Worm (Caenorhabditis elegans): ENCODE measurements around the gene F09A5.2.

Gene F09A5.2

ce11 chrX:13115694-13116093 lies 19.2 kb upstream of the F09A5.2 start:
- TF ChIP-seq blmp-1 (tag; optimal IDR thresholded peaks at IDR 0.05) (no peak), nhr-85 (tag) (peak; percentile 57), grh-1 (GFP tag; IDR thresholded peaks at IDR 0.05) (0 out of 2 replicates have a peak, but pooled peaks have one; percentile 14), efl-1 (optimal IDR thresholded peaks at IDR 0.05) (no peak), efl-1 (GFP tag; optimal IDR thresholded peaks at IDR 0.05 in 1 of 2) (peak in 1 of 2 experiments; percentile 74)

DNA sequence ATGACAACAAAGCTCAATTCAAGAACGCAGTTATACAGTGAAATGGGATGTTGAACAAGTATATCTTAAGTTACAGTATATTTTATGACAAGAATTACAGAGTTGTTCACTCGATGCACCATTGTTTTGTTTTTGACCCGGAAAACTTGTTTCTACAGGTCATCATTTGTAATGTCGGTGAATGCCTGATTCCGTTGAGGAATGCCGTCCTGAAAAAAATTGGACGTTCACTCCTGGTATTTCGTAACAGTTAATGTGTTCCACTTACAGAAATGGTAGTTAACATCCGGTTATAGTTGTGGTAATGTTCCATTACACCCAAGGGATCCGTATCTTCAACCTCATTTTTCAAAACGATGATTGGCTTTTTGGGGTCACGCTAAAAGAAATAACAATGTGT lies 18.5 kb upstream of the F09A5.2 start:
- TF ChIP-seq tlp-1 (tag; optimal IDR thresholded peaks at IDR 0.05) (no peak), ama-1 (optimal IDR thresholded peaks at IDR 0.05) (peak; percentile 59), lin-39 (tag; optimal IDR thresholded peaks at IDR 0.05) (no peak), nhr-77 (tag; optimal IDR thresholded peaks at IDR 0.05) (no peak), egl-27 (tag; optimal IDR thresholded peaks at IDR 0.05) (no peak), hlh-17 (GFP tag; optimal IDR thresholded peaks at IDR 0.05; ENCODE audit: borderline replicate concordance) (no peak), ces-1 (GFP tag; optimal IDR thresholded peaks at IDR 0.05) (no peak), unc-86 (tag; optimal IDR thresholded peaks at IDR 0.05) (no peak), nhr-71 (tag; optimal IDR thresholded peaks at IDR 0.05) (no peak), nhr-90 (tag; optimal IDR thresholded peaks at IDR 0.05; ENCODE audit: poor library complexity) (peak; percentile 50), efl-3 (GFP tag; optimal IDR thresholded peaks at IDR 0.05) (no peak), lin-35 (GFP tag; optimal IDR thresholded peaks at IDR 0.05) (peak in 1 of 2 experiments; percentile 1), hlh-4 (tag; optimal IDR thresholded peaks at IDR 0.05) (no peak), ztf-11 (tag; optimal IDR thresholded peaks at IDR 0.05) (no peak), efl-1 (optimal IDR thresholded peaks at IDR 0.05) (no peak), efl-1 (GFP tag; optimal IDR thresholded peaks at IDR 0.05 in 1 of 2) (peak in 1 of 2 experiments; percentile 30), jun-1 (tag; optimal IDR thresholded peaks at IDR 0.05) (no peak)

DNA sequence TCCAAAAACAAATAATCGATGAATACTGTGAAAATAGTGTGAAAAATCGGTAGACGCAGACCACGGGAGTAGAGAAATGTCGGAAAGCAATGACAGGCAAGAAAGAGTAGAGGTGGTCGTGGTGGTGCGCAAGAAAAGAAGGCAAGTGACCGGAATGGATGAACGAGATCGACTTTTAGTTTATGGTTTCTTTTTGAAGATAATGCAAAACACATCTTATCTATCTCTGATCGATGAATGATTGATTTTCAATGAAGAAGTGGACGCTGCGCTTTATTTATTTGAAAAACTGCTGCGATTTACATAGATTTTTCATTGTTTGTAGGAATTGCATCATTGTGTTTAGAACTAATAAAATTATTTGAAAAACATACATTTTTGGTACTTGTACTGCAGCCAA lies 15.0 kb upstream of the F09A5.2 start:
- TF ChIP-seq nhr-85 (tag) (peak; percentile 95), lin-35 (GFP tag; optimal IDR thresholded peaks at IDR 0.05) (peak in 1 of 2 experiments; percentile 2), sptf-1 (tag; optimal IDR thresholded peaks at IDR 0.05) (no peak), pax-3 (tag; optimal IDR thresholded peaks at IDR 0.05) (no peak), lin-14 (GFP tag; optimal IDR thresholded peaks at IDR 0.05) (peak; percentile 55), nhr-20 (tag; optimal IDR thresholded peaks at IDR 0.05) (peak; percentile 56), mep-1 (tag; optimal IDR thresholded peaks at IDR 0.05) (no peak), nhr-11 (tag; optimal IDR thresholded peaks at IDR 0.05) (no peak), efl-1 (optimal IDR thresholded peaks at IDR 0.05) (no peak), efl-1 (GFP tag; optimal IDR thresholded peaks at IDR 0.05 in 1 of 2) (peak in 1 of 2 experiments; percentile 35), nhr-71 (tag; optimal IDR thresholded peaks at IDR 0.05) (peak; percentile 56), grh-1 (GFP tag; IDR thresholded peaks at IDR 0.05) (peak; percentile 20; the same call in 1 of the 2 replicates), blmp-1 (tag; optimal IDR thresholded peaks at IDR 0.05) (peak; percentile 42), ces-1 (GFP tag; optimal IDR thresholded peaks at IDR 0.05) (no peak), elt-3 (tag; optimal IDR thresholded peaks at IDR 0.05) (peak in 1 of 6 experiments; percentile 21), nhr-90 (tag; optimal IDR thresholded peaks at IDR 0.05; ENCODE audit: poor library complexity) (peak; percentile 15), nhr-76 (tag; optimal IDR thresholded peaks at IDR 0.05) (no peak), snu-23 (GFP tag; optimal IDR thresholded peaks at IDR 0.05) (peak; percentile 51), lsy-2 (tag; optimal IDR thresholded peaks at IDR 0.05) (peak in 1 of 2 experiments; percentile 23), rnt-1 (tag; optimal IDR thresholded peaks at IDR 0.05) (peak; percentile 20)

ce11 chrX:13121104-13121503 lies 13.8 kb upstream of the F09A5.2 start:
- TF ChIP-seq aly-2 (tag; optimal IDR thresholded peaks at IDR 0.05) (no peak), unc-62 (GFP tag; optimal IDR thresholded peaks at IDR 0.05) (no peak), lsy-2 (tag; optimal IDR thresholded peaks at IDR 0.05) (peak; percentile 25 to 52), snu-23 (GFP tag; optimal IDR thresholded peaks at IDR 0.05) (peak; percentile 69), ets-5 (GFP tag; IDR thresholded peaks at IDR 0.05) (no peak), tbx-2 (tag; optimal IDR thresholded peaks at IDR 0.05) (peak; percentile 64), tlp-1 (tag; optimal IDR thresholded peaks at IDR 0.05) (no peak), lin-13 (GFP tag; optimal IDR thresholded peaks at IDR 0.05) (peak; percentile 64), elt-3 (tag; optimal IDR thresholded peaks at IDR 0.05) (peak in 1 of 6 experiments; percentile 61), ceh-63 (GFP tag; optimal IDR thresholded peaks at IDR 0.05) (no peak), nhr-90 (tag; optimal IDR thresholded peaks at IDR 0.05; ENCODE audit: poor library complexity) (peak; percentile 80), lin-15B (tag; optimal IDR thresholded peaks at IDR 0.05) (no peak), F16B12.6 (tag; optimal IDR thresholded peaks at IDR 0.05) (no peak), xbp-1 (tag; optimal IDR thresholded peaks at IDR 0.05) (peak; percentile 72), mep-1 (tag; optimal IDR thresholded peaks at IDR 0.05) (peak; percentile 64), ces-1 (GFP tag; optimal IDR thresholded peaks at IDR 0.05) (no peak), nhr-77 (tag; optimal IDR thresholded peaks at IDR 0.05) (peak; percentile 2), isw-1 (GFP tag; IDR thresholded peaks at IDR 0.05) (peak; percentile 17; the same call in 1 of the 2 replicates), unc-30 (tag; optimal IDR thresholded peaks at IDR 0.05) (no peak), hpl-2 (GFP tag; optimal IDR thresholded peaks at IDR 0.05) (no peak), alr-1 (tag; optimal IDR thresholded peaks at IDR 0.05; ENCODE audit: borderline replicate concordance) (no peak), nhr-47 (tag; optimal IDR thresholded peaks at IDR 0.05) (peak; percentile 86), efl-1 (optimal IDR thresholded peaks at IDR 0.05) (peak in 1 of 2 experiments; percentile 1), efl-1 (GFP tag; optimal IDR thresholded peaks at IDR 0.05 in 1 of 2) (peak in 1 of 2 experiments; percentile 93), hlh-17 (GFP tag; optimal IDR thresholded peaks at IDR 0.05; ENCODE audit: borderline replicate concordance) (no peak)

Data from whole organism, L1 larva.